Worm (Caenorhabditis elegans) whole organism, L4 larva: Measurements from ENCODE around the gene unc-93.
"Not testable (repeated sequence)": the region's sequence is repeated elsewhere in the genome, so short reads cannot be mapped to it uniquely, and the experiment has no call there.

Experiments
- Y48G9A.11 ChIP-seq: fragments of 200-800 bp; sonication (Bioruptor generic); IDR thresholded peaks from 2 replicates; pipeline ENCODE4 v1.3.6; 2022; ENCODE audit warnings: missing genetic modification reagents, missing genetic modification characterization, missing compliant biosample characterization
- ZK546.5 ChIP-seq, 2 experiments: sonication (generic microtip); optimal IDR thresholded peaks; 2 replicates each; lab custom pipeline; 2017; ENCODE audit warnings: missing biosample characterization in 2 of 2, missing genetic modification characterization in 2 of 2
- aha-1 ChIP-seq: fragments of 150-350 bp; peaks from one replicate; lab custom pipeline; 2014; ENCODE audit warnings: missing biosample characterization, missing genetic modification characterization
- ceh-44 ChIP-seq: fragments of 200-800 bp; sonication (Bioruptor generic); IDR thresholded peaks from 2 replicates; pipeline ENCODE4 v1.3.6; 2022; ENCODE audit warnings: missing genetic modification reagents, missing genetic modification characterization, missing compliant biosample characterization
- ctbp-1 ChIP-seq: fragments of 200-800 bp; sonication (Bioruptor generic); IDR thresholded peaks from 2 replicates; pipeline ENCODE4 v1.3.6; 2022; ENCODE audit warnings: missing genetic modification reagents, missing genetic modification characterization, missing compliant biosample characterization
- dmd-6 ChIP-seq: fragments of 200-800 bp; sonication (Bioruptor generic); IDR thresholded peaks from 2 replicates; pipeline ENCODE4 v1.3.6; 2022; ENCODE audit warnings: missing genetic modification reagents, missing genetic modification characterization, missing compliant biosample characterization
- dmd-9 ChIP-seq: fragments of 200-800 bp; sonication (Bioruptor generic); IDR thresholded peaks from 2 replicates; pipeline ENCODE4 v1.3.6; 2022; ENCODE audit warnings: missing genetic modification reagents, missing genetic modification characterization, missing compliant biosample characterization
- hmg-1.1 ChIP-seq: fragments of 200-800 bp; sonication (Bioruptor generic); IDR thresholded peaks from 2 replicates; pipeline ENCODE4 v1.3.6; 2022; ENCODE audit warnings: missing genetic modification reagents, missing genetic modification characterization, missing compliant biosample characterization
- lin-1 ChIP-seq: fragments of 200-800 bp; sonication (Bioruptor generic); IDR thresholded peaks from 2 replicates; pipeline ENCODE4 v1.3.6; 2022; ENCODE audit warnings: missing genetic modification reagents, missing genetic modification characterization, missing compliant biosample characterization
- lin-29 ChIP-seq: fragments of 200-800 bp; sonication (Bioruptor generic); IDR thresholded peaks from 2 replicates; pipeline ENCODE4 v1.3.6; 2022; ENCODE audit warnings: missing genetic modification reagents, missing genetic modification characterization, missing compliant biosample characterization
- lin-38 ChIP-seq: fragments of 200-800 bp; sonication (Bioruptor generic); IDR thresholded peaks from 2 replicates; pipeline ENCODE4 v1.3.6; 2022; ENCODE audit warnings: missing genetic modification reagents, missing genetic modification characterization, missing compliant biosample characterization
- mdt-29 ChIP-seq: fragments of 200-800 bp; sonication (Bioruptor generic); IDR thresholded peaks from 2 replicates; pipeline ENCODE4 v1.3.6; 2022; ENCODE audit warnings: missing genetic modification reagents, missing genetic modification characterization, missing compliant biosample characterization
- mxl-2 ChIP-seq: fragments of 200-800 bp; sonication (Bioruptor generic); conservative IDR thresholded peaks from 2 replicates; pipeline ENCODE4 v1.3.6; 2022; ENCODE audit warnings: missing genetic modification reagents, missing genetic modification characterization, missing compliant biosample characterization
- nhr-42 ChIP-seq: fragments of 200-800 bp; sonication (Bioruptor generic); IDR thresholded peaks from 2 replicates; pipeline ENCODE4 v1.3.6; 2022; ENCODE audit warnings: missing genetic modification characterization, missing compliant biosample characterization
- nhr-6 ChIP-seq: fragments of 150-350 bp; optimal IDR thresholded peaks from 2 replicates; lab custom pipeline; 2014; ENCODE audit warnings: missing biosample characterization, missing genetic modification characterization
- pha-4 ChIP-seq, 2 experiments: fragments of 150-350 bp in 1 of 2; fragments of 200-800 bp in 1 of 2; sonication (Bioruptor generic) in 1 of 2; IDR thresholded peaks in 1 of 2; optimal IDR thresholded peaks in 1 of 2; 2 replicates each; pipeline versions ENCODE4 v1.3.6 to Lab custom; 2014 to 2022; ENCODE audit warnings: missing genetic modification characterization in 2 of 2, missing genetic modification reagents in 2 of 2, missing biosample characterization in 1 of 2, missing compliant biosample characterization in 1 of 2
- php-3 ChIP-seq: fragments of 200-800 bp; sonication (Bioruptor generic); IDR thresholded peaks from 2 replicates; pipeline ENCODE4 v1.3.6; 2022; ENCODE audit warnings: missing genetic modification reagents, missing genetic modification characterization, missing compliant biosample characterization
- rbr-2 ChIP-seq: sonication (generic microtip); optimal IDR thresholded peaks from 2 replicates; lab custom pipeline; 2016; ENCODE audit warnings: missing genotype, missing genetic modification characterization, missing compliant biosample characterization
- set-16 ChIP-seq: fragments of 200-800 bp; sonication (Bioruptor generic); IDR thresholded peaks from 2 replicates; pipeline ENCODE4 v1.3.6; 2022; ENCODE audit warnings: missing genetic modification reagents, missing genetic modification characterization, missing compliant biosample characterization
- snpc-1.2 ChIP-seq: fragments of 200-800 bp; sonication (Bioruptor generic); IDR thresholded peaks from 2 replicates; pipeline ENCODE4 v1.3.6; 2022; ENCODE audit warnings: missing genetic modification reagents, missing genetic modification characterization, missing compliant biosample characterization
- tra-1 ChIP-seq: fragments of 200-800 bp; sonication (Bioruptor generic); IDR thresholded peaks from 2 replicates; pipeline ENCODE4 v1.3.6; 2022; ENCODE audit warnings: missing genetic modification reagents, missing genetic modification characterization, missing compliant biosample characterization
- zfp-3 ChIP-seq: fragments of 200-800 bp; sonication (Bioruptor generic); conservative IDR thresholded peaks from 2 replicates; pipeline ENCODE4 v1.3.6; 2022; ENCODE audit warnings: missing genetic modification reagents, missing genetic modification characterization, missing compliant biosample characterization

unc-93 gene

DNA sequence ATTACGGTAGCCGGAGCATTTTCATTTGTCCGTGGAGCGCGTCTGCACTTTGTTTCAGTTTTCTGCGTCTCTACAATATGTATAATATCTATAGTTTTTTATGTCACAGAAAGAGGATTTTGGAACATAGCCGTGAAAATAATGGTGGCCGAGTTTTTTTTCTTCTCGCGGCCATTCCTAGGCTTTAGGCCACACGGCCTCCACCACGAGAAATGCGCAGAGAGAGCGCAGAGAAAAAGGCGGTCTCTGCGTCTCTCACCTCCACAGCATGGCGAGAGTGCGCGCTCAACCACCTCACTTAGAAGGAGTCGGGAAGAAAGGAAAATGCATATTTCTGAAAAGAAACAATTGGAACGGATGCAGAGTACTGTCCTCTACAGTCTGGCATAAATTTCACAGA, 51.2 kb downstream of the unc-93 start:
- TF ChIP-seq pha-4 (GFP tag; IDR thresholded peaks at IDR 0.05; lab: Robert Waterston, UW) (0 out of 2 replicates have a peak, but pooled peaks have one; percentile 39), set-16 (GFP tag; lab: Robert Waterston, UW) (peak; percentile 71), lin-38 (GFP tag; lab: Robert Waterston, UW) (peak; percentile 88), ctbp-1 (GFP tag; lab: Robert Waterston, UW) (peak; percentile 66; the same call in 1 of the 2 replicates), lin-1 (GFP tag; lab: Robert Waterston, UW) (peak; percentile 44; the same call in 1 of the 2 replicates), rbr-2 (tag; lab: Kevin White, UChicago) (peak; percentile 20), dmd-6 (GFP tag; lab: Robert Waterston, UW) (peak; percentile 62), php-3 (GFP tag; lab: Robert Waterston, UW) (0 out of 2 replicates have a peak, but pooled peaks have one; percentile 63), snpc-1.2 (GFP tag; lab: Robert Waterston, UW) (peak; percentile 23; the same call in 1 of the 2 replicates), lin-29 (GFP tag; lab: Robert Waterston, UW) (peak; percentile 69; the same call in 1 of the 2 replicates), tra-1 (GFP tag; lab: Robert Waterston, UW) (peak; percentile 73), Y48G9A.11 (GFP tag; lab: Robert Waterston, UW) (0 out of 2 replicates have a peak, but pooled peaks have one; percentile 25), mdt-29 (GFP tag; lab: Robert Waterston, UW) (0 out of 2 replicates have a peak, but pooled peaks have one; percentile 46), dmd-9 (GFP tag; lab: Robert Waterston, UW) (0 out of 2 replicates have a peak, but pooled peaks have one; percentile 65), hmg-1.1 (GFP tag; lab: Robert Waterston, UW) (peak; percentile 88), ceh-44 (GFP tag; lab: Robert Waterston, UW) (0 out of 2 replicates have a peak, but pooled peaks have one; percentile 17), mxl-2 (GFP tag; lab: Robert Waterston, UW) (peak; percentile 65; the same call in 1 of the 2 replicates), zfp-3 (GFP tag; lab: Robert Waterston, UW) (peak; percentile 64; the same call in 1 of the 2 replicates), nhr-42 (GFP tag; lab: Robert Waterston, UW) (peak; percentile 70; the same call in 1 of the 2 replicates)
- not testable (repeated sequence) for TF ChIP-seq pha-4 (tag; optimal IDR thresholded peaks at IDR 0.05; lab: Kevin White, UChicago)

DNA sequence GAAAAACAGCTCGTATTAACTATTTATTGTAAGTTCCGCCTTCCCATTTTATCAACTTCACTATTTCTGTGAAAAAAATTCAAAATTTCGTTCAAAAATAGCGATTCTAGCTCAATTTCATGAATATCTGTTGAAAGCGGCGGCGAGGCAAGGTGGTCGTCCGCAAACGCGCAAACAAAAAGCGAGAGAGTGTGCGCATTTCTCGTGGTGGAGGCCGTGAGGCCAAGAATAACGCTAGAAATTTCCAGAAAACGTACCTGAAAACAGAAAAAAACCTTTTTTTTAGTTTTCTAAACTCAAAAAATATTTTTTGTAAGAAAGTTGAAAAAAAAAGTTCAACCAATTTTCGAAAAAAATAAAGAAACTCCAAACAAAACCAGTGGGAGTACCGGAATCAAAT, 53.0 kb downstream of the unc-93 start:
- TF ChIP-seq lin-38 (GFP tag; lab: Robert Waterston, UW) (peak; percentile 65), hmg-1.1 (GFP tag; lab: Robert Waterston, UW) (peak; percentile 47)

DNA sequence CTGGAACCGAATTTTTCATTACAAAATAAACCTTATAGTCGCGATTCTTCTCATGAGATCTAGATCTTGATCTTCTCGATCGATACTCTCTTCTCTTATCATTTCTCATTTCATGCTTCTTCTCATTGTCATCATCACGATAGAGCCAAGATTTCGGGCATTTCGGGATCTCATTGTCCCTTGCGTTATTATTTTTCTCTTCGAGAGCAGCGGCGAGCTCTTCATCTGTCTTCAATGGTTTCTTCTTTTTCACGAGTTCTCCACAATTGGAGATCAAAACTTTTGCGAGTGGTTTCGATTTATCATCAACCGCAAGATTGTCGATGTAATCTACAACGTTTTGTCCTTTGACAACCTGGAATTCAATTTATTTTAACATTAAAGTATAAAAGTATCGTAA, 54.2 kb downstream of the unc-93 start:
- TF ChIP-seq lin-29 (GFP tag; lab: Robert Waterston, UW) (no peak), ZK546.5 (tag; optimal IDR thresholded peaks at IDR 0.05; lab: Kevin White, UChicago) (no peak), aha-1 (tag; lab: Kevin White, UChicago) (peak; percentile 97), pha-4 (GFP tag; IDR thresholded peaks at IDR 0.05; lab: Robert Waterston, UW) (no peak), pha-4 (tag; optimal IDR thresholded peaks at IDR 0.05; lab: Kevin White, UChicago) (no peak), nhr-6 (no peak)
- TF ChIP-seq, all 104 proteins: peak for 1
